Worm (Caenorhabditis elegans) whole organism, mixed stage, embryonic: ENCODE results near the gene lys-6.

Source experiments
- M03D4.4 ChIP-seq: sonication (generic microtip); optimal IDR thresholded peaks from 2 replicates; lab custom pipeline; 2017; ENCODE audit warnings: mild to moderate bottlenecking, missing genetic modification characterization, missing compliant biosample characterization
- bed-3 ChIP-seq: fragments of 200-800 bp; sonication (Bioruptor generic); optimal IDR thresholded peaks from 3 replicates; lab custom pipeline; 2018; ENCODE audit warnings: mild to moderate bottlenecking, missing genetic modification characterization, moderate library complexity, missing compliant biosample characterization
- blmp-1 ChIP-seq: fragments of 150-350 bp; optimal IDR thresholded peaks from 2 replicates; lab custom pipeline; 2014; ENCODE audit warnings: missing biosample characterization, missing genetic modification characterization
- ceh-39 ChIP-seq: fragments of 150-350 bp; optimal IDR thresholded peaks from 2 replicates; lab custom pipeline; 2014; ENCODE audit warnings: missing biosample characterization, missing genetic modification characterization
- ceh-43 ChIP-seq: fragments of 200-800 bp; sonication (Bioruptor generic); optimal IDR thresholded peaks from 2 replicates; lab custom pipeline; 2018; ENCODE audit warnings: mild to moderate bottlenecking, missing genetic modification characterization, moderate library complexity, missing compliant biosample characterization
- ceh-83 ChIP-seq: fragments of 200-800 bp; sonication (Bioruptor generic); optimal IDR thresholded peaks from 2 replicates; lab custom pipeline; 2018; ENCODE audit warnings: mild to moderate bottlenecking, missing genetic modification characterization, missing compliant biosample characterization
- ces-1 ChIP-seq: fragments of 150-350 bp; optimal IDR thresholded peaks from 2 replicates; lab custom pipeline; 2014; ENCODE audit warnings: missing biosample characterization, missing genetic modification reagents, missing genetic modification characterization
- cnd-1 ChIP-seq: fragments of 200-800 bp; sonication (Bioruptor generic); optimal IDR thresholded peaks from 2 replicates; lab custom pipeline; 2018; ENCODE audit warnings: mild to moderate bottlenecking, missing genetic modification characterization, missing compliant biosample characterization
- drap-1 ChIP-seq: fragments of 200-800 bp; sonication (Bioruptor generic); optimal IDR thresholded peaks from 3 replicates; lab custom pipeline; 2018; ENCODE audit warnings: mild to moderate bottlenecking, missing genetic modification characterization, missing compliant biosample characterization
- elt-1 ChIP-seq: sonication (generic microtip); optimal IDR thresholded peaks from 2 replicates; lab custom pipeline; 2017; ENCODE audit warnings: missing genetic modification characterization, mild to moderate bottlenecking, missing compliant biosample characterization, antibody characterized with exemption, moderate library complexity, borderline replicate concordance; ENCODE audit not compliant: insufficient read depth
- elt-3 ChIP-seq: fragments of 150-350 bp; optimal IDR thresholded peaks from 2 replicates; lab custom pipeline; 2014; ENCODE audit warnings: missing biosample characterization, missing genetic modification characterization
- flh-1 ChIP-seq: fragments of 200-800 bp; sonication (Bioruptor generic); optimal IDR thresholded peaks from 2 replicates; lab custom pipeline; 2018; ENCODE audit warnings: mild to moderate bottlenecking, missing genetic modification characterization, moderate library complexity, missing compliant biosample characterization
- ham-2 ChIP-seq: fragments of 200-800 bp; sonication (Bioruptor generic); optimal IDR thresholded peaks from 2 replicates; lab custom pipeline; 2018; ENCODE audit warnings: mild to moderate bottlenecking, missing genetic modification characterization, missing compliant biosample characterization
- hlh-1 ChIP-seq: fragments of 150-350 bp; optimal IDR thresholded peaks from 2 replicates; lab custom pipeline; 2014; ENCODE audit warnings: missing biosample characterization, missing genetic modification reagents, missing genetic modification characterization
- lin-13 ChIP-seq: fragments of 150-350 bp; optimal IDR thresholded peaks from 2 replicates; lab custom pipeline; 2014; ENCODE audit warnings: missing biosample characterization, missing genetic modification characterization
- lin-32 ChIP-seq: fragments of 200-800 bp; sonication (Bioruptor generic); optimal IDR thresholded peaks from 2 replicates; lab custom pipeline; 2018; ENCODE audit warnings: mild to moderate bottlenecking, missing genetic modification characterization, missing compliant biosample characterization
- lsy-2 ChIP-seq: fragments of 150-350 bp; optimal IDR thresholded peaks from 2 replicates; lab custom pipeline; 2014; ENCODE audit warnings: missing biosample characterization, missing genetic modification characterization
- mab-5 ChIP-seq: fragments of 150-350 bp; optimal IDR thresholded peaks from 2 replicates; lab custom pipeline; 2014; ENCODE audit warnings: missing biosample characterization, missing genetic modification characterization
- mep-1 ChIP-seq: fragments of 150-350 bp; optimal IDR thresholded peaks from 2 replicates; lab custom pipeline; 2017; ENCODE audit warnings: missing biosample characterization, missing genetic modification reagents, missing genetic modification characterization, inconsistent platforms
- mls-2 ChIP-seq: sonication (generic microtip); optimal IDR thresholded peaks from 2 replicates; lab custom pipeline; 2016; ENCODE audit warnings: mild to moderate bottlenecking, missing genetic modification characterization, moderate library complexity, missing compliant biosample characterization
- nhr-12 ChIP-seq: fragments of 150-350 bp; optimal IDR thresholded peaks from 2 replicates; lab custom pipeline; 2014; ENCODE audit warnings: missing biosample characterization, missing genetic modification characterization
- nhr-2 ChIP-seq: fragments of 150-350 bp; optimal IDR thresholded peaks from 2 replicates; lab custom pipeline; 2014; ENCODE audit warnings: missing biosample characterization, missing genetic modification characterization
- nhr-237 ChIP-seq: fragments of 150-350 bp; optimal IDR thresholded peaks from 2 replicates; lab custom pipeline; 2014; ENCODE audit warnings: missing biosample characterization, missing genetic modification characterization
- nhr-28 ChIP-seq: fragments of 150-350 bp; optimal IDR thresholded peaks from 2 replicates; lab custom pipeline; 2014; ENCODE audit warnings: missing biosample characterization, missing genetic modification characterization
- nhr-76 ChIP-seq: sonication (generic microtip); optimal IDR thresholded peaks from 2 replicates; lab custom pipeline; 2017; ENCODE audit warnings: missing biosample characterization, missing genetic modification characterization
- pha-4 ChIP-seq: fragments of 150-350 bp; optimal IDR thresholded peaks from 2 replicates; lab custom pipeline; 2018; ENCODE audit warnings: missing biosample characterization, missing genetic modification reagents, missing genetic modification characterization
- sem-2 ChIP-seq: fragments of 200-800 bp; sonication (Bioruptor generic); optimal IDR thresholded peaks from 2 replicates; lab custom pipeline; 2018; ENCODE audit warnings: mild to moderate bottlenecking, missing genetic modification characterization, missing compliant biosample characterization
- snpc-4 ChIP-seq: fragments of 150-350 bp; optimal IDR thresholded peaks from 2 replicates; lab custom pipeline; 2014; ENCODE audit warnings: missing biosample characterization, missing genetic modification characterization
- sptf-1 ChIP-seq: sonication (generic microtip); optimal IDR thresholded peaks from 2 replicates; lab custom pipeline; 2017; ENCODE audit warnings: mild to moderate bottlenecking, missing genetic modification characterization, moderate library complexity, missing compliant biosample characterization
- tbx-8 ChIP-seq: fragments of 200-800 bp; sonication (Bioruptor generic); optimal IDR thresholded peaks from 2 replicates; lab custom pipeline; 2018; ENCODE audit warnings: mild to moderate bottlenecking, missing genetic modification characterization, moderate library complexity, missing compliant biosample characterization
- unc-120 ChIP-seq: sonication (generic microtip); optimal IDR thresholded peaks from 2 replicates; lab custom pipeline; 2017; ENCODE audit warnings: missing genetic modification characterization, missing compliant biosample characterization; ENCODE audit not compliant: poor library complexity, severe bottlenecking
- unc-39 ChIP-seq: fragments of 150-350 bp; optimal IDR thresholded peaks from 2 replicates; lab custom pipeline; 2014; ENCODE audit warnings: missing biosample characterization, missing genetic modification characterization
- unc-62 ChIP-seq: fragments of 150-350 bp; optimal IDR thresholded peaks from 2 replicates; lab custom pipeline; 2014; ENCODE audit warnings: missing biosample characterization, missing genetic modification reagents, missing genetic modification characterization
- zip-8 ChIP-seq: fragments of 150-350 bp; optimal IDR thresholded peaks from 2 replicates; lab custom pipeline; 2014; ENCODE audit warnings: missing biosample characterization, missing genetic modification characterization
- ztf-11 ChIP-seq: fragments of 150-350 bp; optimal IDR thresholded peaks from 2 replicates; lab custom pipeline; 2014; ENCODE audit warnings: missing biosample characterization, missing genetic modification characterization

lys-6 gene

ce11 chrIV:11604909-11605308 is 22.8 kb downstream of the lys-6 start, which contains the start of the genes ragc-1 and Y24F12A.1:
Gene ragc-1 (minus strand): TSS chrIV:11604933.
Gene Y24F12A.1 (plus strand): TSS chrIV:11605254.
- no peak for TF ChIP-seq elt-3 (tag; lab: Kevin White, UChicago)
- peak; percentile 12 for TF ChIP-seq nhr-237 (tag; lab: Kevin White, UChicago)
- TF ChIP-seq flh-1 (GFP tag; lab: Kevin White, UChicago) = peak; percentile 10
- no peak for TF ChIP-seq mls-2 (tag; lab: Kevin White, UChicago)
- TF ChIP-seq ceh-83 (GFP tag; lab: Kevin White, UChicago) = no peak
- no peak for TF ChIP-seq lin-32 (GFP tag; lab: Kevin White, UChicago)
- no peak for TF ChIP-seq ceh-39 (tag; lab: Kevin White, UChicago)
- TF ChIP-seq cnd-1 = no peak
- TF ChIP-seq mep-1 (tag; lab: Kevin White, UChicago) = peak; percentile 75
- peak; percentile 69 for TF ChIP-seq ceh-43 (GFP tag; lab: Kevin White, UChicago)
- peak; percentile 40 for TF ChIP-seq ces-1
- peak; percentile 42 for TF ChIP-seq bed-3 (GFP tag; lab: Kevin White, UChicago)
- peak; percentile 19 for TF ChIP-seq unc-120 (tag; lab: Kevin White, UChicago)
- no peak for TF ChIP-seq snpc-4 (tag; lab: Kevin White, UChicago)
- TF ChIP-seq pha-4 (tag; lab: Kevin White, UChicago) = peak; percentile 36
- no peak for TF ChIP-seq zip-8
- TF ChIP-seq unc-39 (tag; lab: Kevin White, UChicago) = no peak
- TF ChIP-seq lsy-2 (tag; lab: Kevin White, UChicago) = peak; percentile 42
- TF ChIP-seq M03D4.4 (tag; lab: Kevin White, UChicago) = peak; percentile 57
- no peak for TF ChIP-seq tbx-8 (GFP tag; lab: Kevin White, UChicago)
- no peak for TF ChIP-seq nhr-12 (tag; lab: Kevin White, UChicago)
- no peak for TF ChIP-seq drap-1
- TF ChIP-seq lin-13 = no peak
- TF ChIP-seq nhr-2 (tag; lab: Kevin White, UChicago) = no peak
- peak; percentile 71 for TF ChIP-seq hlh-1
- no peak for TF ChIP-seq ham-2 (GFP tag; lab: Kevin White, UChicago)
- TF ChIP-seq blmp-1 (tag; lab: Kevin White, UChicago) = no peak
- no peak for TF ChIP-seq unc-62 (GFP tag; lab: Kevin White, UChicago)
- TF ChIP-seq sem-2 (GFP tag; lab: Kevin White, UChicago) = peak; percentile 39
- TF ChIP-seq ztf-11 (tag; lab: Kevin White, UChicago) = no peak
- peak; percentile 58 for TF ChIP-seq sptf-1
- no peak for TF ChIP-seq nhr-28 (tag; lab: Kevin White, UChicago)
- TF ChIP-seq mab-5 (tag; lab: Kevin White, UChicago) = no peak
- TF ChIP-seq nhr-76 = no peak
- TF ChIP-seq elt-1 (tag; lab: Kevin White, UChicago) = peak; percentile 17

- TF ChIP-seq pha-4 (tag; lab: Kevin White, UChicago) (no peak), mep-1 (tag; lab: Kevin White, UChicago) (no peak), lsy-2 (tag; lab: Kevin White, UChicago) (no peak), ceh-43 (GFP tag; lab: Kevin White, UChicago) (no peak), nhr-237 (tag; lab: Kevin White, UChicago) (no peak), nhr-76 (no peak), flh-1 (GFP tag; lab: Kevin White, UChicago) (no peak), drap-1 (no peak), ztf-11 (tag; lab: Kevin White, UChicago) (no peak), blmp-1 (tag; lab: Kevin White, UChicago) (no peak), snpc-4 (tag; lab: Kevin White, UChicago) (no peak), nhr-12 (tag; lab: Kevin White, UChicago) (no peak), lin-32 (GFP tag; lab: Kevin White, UChicago) (no peak), lin-13 (no peak), sem-2 (GFP tag; lab: Kevin White, UChicago) (no peak), ceh-39 (tag; lab: Kevin White, UChicago) (no peak), hlh-1 (no peak), unc-120 (tag; lab: Kevin White, UChicago) (no peak), mls-2 (tag; lab: Kevin White, UChicago) (no peak), nhr-28 (tag; lab: Kevin White, UChicago) (no peak)
These were observed 24.4 kb downstream of the lys-6 start for ce11 chrIV:11603265-11603840.
